Worm (Caenorhabditis elegans): ENCODE results near the gene F37A4.2.

Gene F37A4.2

ce11 chrIII:6722208-6722679 is at the start of gene F37A4.2, which contains the start of gene bath-41:
Gene F37A4.2, plus strand, starts transcription at chrIII:6722454.
Gene bath-41, minus strand, starts transcription at chrIII:6722258.
- TF ChIP-seq nfya-1 (tag; optimal IDR thresholded peaks at IDR 0.05) (peak; percentile 21), ceh-18 (tag; optimal IDR thresholded peaks at IDR 0.05) (no peak)

ce11 chrIII:6675460-6675859 is 46.8 kb upstream of the F37A4.2 start, which contains the start of gene rbf-1:
Gene rbf-1, plus strand, starts transcription at chrIII:6675760.
- TF ChIP-seq K02D7.2 (tag; optimal IDR thresholded peaks at IDR 0.05): no peak

ce11 chrIII:6677304-6677703 is 45.0 kb upstream of the F37A4.2 start:
- no peak for TF ChIP-seq ceh-22 (tag; optimal IDR thresholded peaks at IDR 0.05)
- TF ChIP-seq ceh-6 (GFP tag; optimal IDR thresholded peaks at IDR 0.05): no peak
- no peak for TF ChIP-seq sox-2 (GFP tag; IDR thresholded peaks at IDR 0.05)
- no peak for TF ChIP-seq dmd-4 (tag; optimal IDR thresholded peaks at IDR 0.05; ENCODE audit: borderline replicate concordance)
- peak; percentile 71 for TF ChIP-seq unc-42 (tag; optimal IDR thresholded peaks at IDR 0.05)
- no peak for TF ChIP-seq hlh-8 (tag; optimal IDR thresholded peaks at IDR 0.05)

- TF ChIP-seq hlh-13 (GFP tag; optimal IDR thresholded peaks at IDR 0.05) (no peak), ceh-30 (tag; optimal IDR thresholded peaks at IDR 0.05) (no peak), ceh-9 (tag; optimal IDR thresholded peaks at IDR 0.05) (no peak), tbx-2 (tag; optimal IDR thresholded peaks at IDR 0.05) (no peak), hlh-15 (tag; optimal IDR thresholded peaks at IDR 0.05) (no peak), pax-1 (tag; optimal IDR thresholded peaks at IDR 0.05) (no peak)
These were observed 42.9 kb upstream of the F37A4.2 start for ce11 chrIII:6679323-6679722.

ce11 chrIII:6680963-6681362 is 41.3 kb upstream of the F37A4.2 start:
- TF ChIP-seq unc-86 (tag; optimal IDR thresholded peaks at IDR 0.05) (no peak), K02D7.2 (tag; optimal IDR thresholded peaks at IDR 0.05) (no peak), hlh-30 (tag; optimal IDR thresholded peaks at IDR 0.05; ENCODE audit: insufficient read depth) (no peak), pax-1 (tag; optimal IDR thresholded peaks at IDR 0.05) (no peak), ceh-18 (tag; optimal IDR thresholded peaks at IDR 0.05) (no peak), unc-55 (GFP tag; optimal IDR thresholded peaks at IDR 0.05) (no peak), ama-1 (optimal IDR thresholded peaks at IDR 0.05) (no peak), tbx-2 (tag; optimal IDR thresholded peaks at IDR 0.05) (no peak), dmd-4 (tag; optimal IDR thresholded peaks at IDR 0.05; ENCODE audit: borderline replicate concordance) (no peak), ceh-34 (tag; optimal IDR thresholded peaks at IDR 0.05) (no peak)

- TF ChIP-seq ceh-18 (tag; optimal IDR thresholded peaks at IDR 0.05) (no peak), unc-42 (tag; optimal IDR thresholded peaks at IDR 0.05) (peak; percentile 21)
These were observed 40.5 kb upstream of the F37A4.2 start for ce11 chrIII:6681790-6682189.

ce11 chrIII:6690490-6690889 is 31.8 kb upstream of the F37A4.2 start:
- TF ChIP-seq dmd-4 (tag; optimal IDR thresholded peaks at IDR 0.05; ENCODE audit: borderline replicate concordance) (no peak), tbx-2 (tag; optimal IDR thresholded peaks at IDR 0.05) (no peak), unc-55 (GFP tag; optimal IDR thresholded peaks at IDR 0.05) (no peak), unc-42 (tag; optimal IDR thresholded peaks at IDR 0.05) (peak; percentile 8), ceh-2 (tag; optimal IDR thresholded peaks at IDR 0.05) (no peak), unc-86 (tag; optimal IDR thresholded peaks at IDR 0.05) (no peak), Y22D7AL.16 (tag; optimal IDR thresholded peaks at IDR 0.05) (no peak), ceh-9 (tag; optimal IDR thresholded peaks at IDR 0.05) (no peak), ref-2 (tag; optimal IDR thresholded peaks at IDR 0.05) (no peak)

- TF ChIP-seq pat-9 (tag; optimal IDR thresholded peaks at IDR 0.05): no peak
- TF ChIP-seq sox-2 (GFP tag; IDR thresholded peaks at IDR 0.05): no peak
- TF ChIP-seq hlh-8 (tag; optimal IDR thresholded peaks at IDR 0.05): no peak
- TF ChIP-seq ets-4 (tag; optimal IDR thresholded peaks at IDR 0.05): no peak
- TF ChIP-seq ama-1 (optimal IDR thresholded peaks at IDR 0.05): no peak
These were observed 29.0 kb upstream of the F37A4.2 start for ce11 chrIII:6693285-6693684.

All from whole organism, late embryonic.